Fruit fly (Drosophila melanogaster): ENCODE data around the gene CG14275.

DNA sequence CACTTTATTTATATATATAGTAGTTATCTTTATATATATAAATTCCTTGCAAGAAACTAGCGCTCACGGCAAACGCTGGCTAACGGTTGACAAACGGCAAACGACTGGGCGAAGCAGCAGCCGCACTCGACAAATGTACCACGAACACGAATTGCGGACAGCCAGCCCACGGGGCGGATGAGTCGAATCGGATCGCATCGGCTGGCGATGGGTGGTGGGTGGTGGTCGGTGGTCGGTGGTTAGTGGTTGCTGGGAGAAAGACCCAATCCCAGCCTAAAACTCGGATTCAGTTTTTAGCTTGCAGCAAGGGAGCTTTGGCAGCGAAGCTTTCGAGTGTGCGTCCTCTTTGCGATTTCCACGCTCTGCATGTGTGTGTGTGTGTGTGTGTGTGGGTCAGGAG is 2.1 kb upstream of the CG14275 start, which contains the start of gene CG7781:
- TF ChIP-seq p53 (GFP tag; optimal IDR thresholded peaks at IDR 0.05) = no peak
- no peak for TF ChIP-seq CG1233 (GFP tag; optimal IDR thresholded peaks at IDR 0.05)
- TF ChIP-seq Hr39 (optimal IDR thresholded peaks at IDR 0.05) = no peak
- no peak for TF ChIP-seq CG18764 (GFP tag; optimal IDR thresholded peaks at IDR 0.05)
- no peak for TF ChIP-seq CG6813 (GFP tag; optimal IDR thresholded peaks at IDR 0.05)
- TF ChIP-seq vfl (GFP tag; optimal IDR thresholded peaks at IDR 0.05) = no peak
- no peak for TF ChIP-seq CG12299 (tag; optimal IDR thresholded peaks at IDR 0.05)
- TF ChIP-seq fd102C (GFP tag; optimal IDR thresholded peaks at IDR 0.05) = no peak
- TF ChIP-seq Hr51 (GFP tag; optimal IDR thresholded peaks at IDR 0.05) = no peak
- no peak for TF ChIP-seq usp (GFP tag; optimal IDR thresholded peaks at IDR 0.05)

All from whole organism, embryonic.